Fruit fly (Drosophila melanogaster): ENCODE measurements around the gene CG42558.

DNA sequence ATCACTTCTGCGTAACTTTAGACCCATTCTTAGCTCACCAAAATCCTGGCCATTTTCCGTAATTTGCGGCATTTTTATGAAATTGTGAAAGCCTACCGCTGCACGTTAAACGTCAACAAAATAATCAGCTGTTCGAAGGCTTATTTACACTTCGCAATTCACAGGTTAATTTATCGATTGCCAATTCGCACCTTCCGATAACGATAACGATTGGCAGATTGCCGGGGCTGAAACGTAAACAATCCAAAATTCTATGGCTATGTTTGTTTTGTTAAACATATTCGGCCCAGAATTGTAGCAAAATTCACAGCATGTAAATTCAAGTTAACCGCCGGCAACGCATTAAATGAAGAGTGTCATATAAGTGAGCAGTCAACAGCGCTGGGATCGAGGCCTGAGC lies 2.7 kb downstream of the CG42558 start, which contains the start of the genes eIF2Balpha and Vps13B:
- no peak for TF ChIP-seq Sin3A (optimal IDR thresholded peaks at IDR 0.05)
- TF ChIP-seq psq (optimal IDR thresholded peaks at IDR 0.05): no peak
- no peak for TF ChIP-seq ttk (optimal IDR thresholded peaks at IDR 0.05)
- TF ChIP-seq insv (optimal IDR thresholded peaks at IDR 0.05): no peak
- no peak for TF ChIP-seq Myc (optimal IDR thresholded peaks at IDR 0.05)

Data from Kc167 (cell line).